Fruit fly (Drosophila melanogaster): ENCODE data around the gene Sh.
A peak's percentile ranks its signal among the peaks of the same experiment; 100 is the strongest.

Sh gene

dm6 chrX:18082674-18083073 is 19.6 kb upstream of the Sh start (continued):
- TF ChIP-seq CG17186 (GFP tag; optimal IDR thresholded peaks at IDR 0.05) = no peak
- TF ChIP-seq CG17359 (tag; optimal IDR thresholded peaks at IDR 0.05) = no peak
- TF ChIP-seq CG1233 (GFP tag; optimal IDR thresholded peaks at IDR 0.05) = peak; percentile 25
- no peak for TF ChIP-seq so (GFP tag; IDR thresholded peaks at IDR 0.05)
- TF ChIP-seq her (GFP tag; optimal IDR thresholded peaks at IDR 0.05) = no peak
- TF ChIP-seq Xbp1 (GFP tag; optimal IDR thresholded peaks at IDR 0.05) = no peak
- no peak for TF ChIP-seq ERR (GFP tag; optimal IDR thresholded peaks at IDR 0.05)
- TF ChIP-seq fd3F (GFP tag; optimal IDR thresholded peaks at IDR 0.05) = peak; percentile 34
- TF ChIP-seq CG12299 (tag; optimal IDR thresholded peaks at IDR 0.05) = peak; percentile 67
- TF ChIP-seq z (GFP tag; IDR thresholded peaks at IDR 0.05) = no peak
- TF ChIP-seq CG9727 (GFP tag; optimal IDR thresholded peaks at IDR 0.05) = no peak
- no peak for TF ChIP-seq dan (GFP tag; IDR thresholded peaks at IDR 0.05)
- no peak for TF ChIP-seq jigr1 (GFP tag; IDR thresholded peaks at IDR 0.05)
- peak; percentile 31 for TF ChIP-seq pfk (GFP tag; optimal IDR thresholded peaks at IDR 0.05)
- TF ChIP-seq CG31365 (tag; optimal IDR thresholded peaks at IDR 0.05) = peak; percentile 31
- TF ChIP-seq Usf (GFP tag; optimal IDR thresholded peaks at IDR 0.05) = no peak
- peak; percentile 35 for TF ChIP-seq fd64A (GFP tag; optimal IDR thresholded peaks at IDR 0.05)
- TF ChIP-seq CG14441 (GFP tag; IDR thresholded peaks at IDR 0.05) = no peak
- TF ChIP-seq Meics (GFP tag; optimal IDR thresholded peaks at IDR 0.05) = peak; percentile 47
- TF ChIP-seq CG17912 (GFP tag; optimal IDR thresholded peaks at IDR 0.05) = peak; percentile 45
- no peak for TF ChIP-seq onecut (GFP tag; IDR thresholded peaks at IDR 0.05)
- TF ChIP-seq ATbp (GFP tag; optimal IDR thresholded peaks at IDR 0.05) = peak; percentile 62
- no peak for TF ChIP-seq Tbp (GFP tag; optimal IDR thresholded peaks at IDR 0.05)
- TF ChIP-seq CrebB (tag; optimal IDR thresholded peaks at IDR 0.05) = peak; percentile 62
- TF ChIP-seq CG9817 (tag; optimal IDR thresholded peaks at IDR 0.05) = peak; percentile 2
- no peak for TF ChIP-seq CG17361 (GFP tag; IDR thresholded peaks at IDR 0.05)
- TF ChIP-seq schlank (tag; optimal IDR thresholded peaks at IDR 0.05) = peak; percentile 28
- TF ChIP-seq lab (GFP tag; optimal IDR thresholded peaks at IDR 0.05) = peak; percentile 74
- no peak for TF ChIP-seq CG11398 (GFP tag; optimal IDR thresholded peaks at IDR 0.05)
- TF ChIP-seq az2 (GFP tag; optimal IDR thresholded peaks at IDR 0.05) = no peak
- TF ChIP-seq gsb (GFP tag; IDR thresholded peaks at IDR 0.05) = no peak
- TF ChIP-seq Doc3 (GFP tag; IDR thresholded peaks at IDR 0.05; ENCODE audit: partially characterized antibody) = no peak
- TF ChIP-seq CG12071 (GFP tag; optimal IDR thresholded peaks at IDR 0.05) = peak; percentile 55
- no peak for TF ChIP-seq CG3407 (GFP tag; optimal IDR thresholded peaks at IDR 0.05)
- TF ChIP-seq Ada2b (GFP tag; IDR thresholded peaks at IDR 0.05) = no peak
- no peak for TF ChIP-seq emc (GFP tag; optimal IDR thresholded peaks at IDR 0.05)
- no peak for TF ChIP-seq prd (optimal IDR thresholded peaks at IDR 0.05)
- no peak for TF ChIP-seq prd (GFP tag; IDR thresholded peaks at IDR 0.05)
- no peak for TF ChIP-seq CG9215 (GFP tag; IDR thresholded peaks at IDR 0.05)
- TF ChIP-seq disco-r (GFP tag; optimal IDR thresholded peaks at IDR 0.05) = no peak
- no peak for TF ChIP-seq CG15011 (GFP tag; optimal IDR thresholded peaks at IDR 0.05)
- no peak for TF ChIP-seq CG10462 (GFP tag; optimal IDR thresholded peaks at IDR 0.05)
- TF ChIP-seq CG10431 (GFP tag; optimal IDR thresholded peaks at IDR 0.05) = no peak
- TF ChIP-seq CG12155 (GFP tag; optimal IDR thresholded peaks at IDR 0.05) = no peak
- no peak for TF ChIP-seq Scr (GFP tag; IDR thresholded peaks at IDR 0.05; ENCODE audit: partially characterized antibody)
- no peak for TF ChIP-seq Taf1 (GFP tag; IDR thresholded peaks at IDR 0.05)
- no peak for TF ChIP-seq nom (GFP tag; optimal IDR thresholded peaks at IDR 0.05)
- no peak for TF ChIP-seq peb (GFP tag; IDR thresholded peaks at IDR 0.05)
- TF ChIP-seq lilli (GFP tag; optimal IDR thresholded peaks at IDR 0.05) = no peak
- no peak for TF ChIP-seq CG6254 (GFP tag; optimal IDR thresholded peaks at IDR 0.05)
- TF ChIP-seq sens (GFP tag) = peak; percentile 46
- TF ChIP-seq CG13424 (tag; optimal IDR thresholded peaks at IDR 0.05) = peak; percentile 37
- no peak for TF ChIP-seq CG32767 (GFP tag; IDR thresholded peaks at IDR 0.05)

All from whole organism, embryonic.